Fruit fly (Drosophila melanogaster) whole organism, wandering third instar larva: ENCODE results near the gene RpL37A.

Source experiments
- Abd-B ChIP-seq: fragments of >200 bp; optimal IDR thresholded peaks from 2 replicates; lab custom pipeline; 2017; ENCODE audit warnings: missing biosample characterization, missing genetic modification characterization
- GATAd ChIP-seq: sonication (Bioruptor generic); optimal IDR thresholded peaks from 2 replicates; lab custom pipeline; 2016; ENCODE audit warnings: missing biosample characterization, missing genetic modification characterization
- Mio ChIP-seq: sonication (Bioruptor generic); optimal IDR thresholded peaks from 2 replicates; lab custom pipeline; 2016; ENCODE audit warnings: missing biosample characterization, missing genetic modification characterization
- OdsH ChIP-seq: fragments of 200-800 bp; sonication (Bioruptor generic); optimal IDR thresholded peaks from 2 replicates; lab custom pipeline; 2016; ENCODE audit warnings: missing biosample characterization, mild to moderate bottlenecking, missing genetic modification characterization
- dl ChIP-seq, 2 experiments: fragments of 175-275, 200-275 bp in 1 of 2; fragments of 200-275 bp in 1 of 2; sonication (Bioruptor generic); optimal IDR thresholded peaks; lab custom pipeline; 2018; ENCODE audit warnings: mild to moderate bottlenecking in 2 of 2, missing biosample characterization in 2 of 2, missing genetic modification characterization in 2 of 2, moderate library complexity in 2 of 2; ENCODE audit not compliant: partially characterized antibody in 2 of 2, insufficient read depth in 1 of 2
- h ChIP-seq: fragments of 200-800 bp; sonication (Bioruptor generic); optimal IDR thresholded peaks from 3 replicates; lab custom pipeline; 2016; ENCODE audit warnings: missing biosample characterization, mild to moderate bottlenecking, missing genetic modification characterization
- jim ChIP-seq: fragments of 175-275, 200-325 bp; sonication (Bioruptor generic); optimal IDR thresholded peaks from 2 replicates; lab custom pipeline; 2016; ENCODE audit warnings: missing biosample characterization, mild to moderate bottlenecking, missing genetic modification characterization
- lola ChIP-seq: fragments of >200 bp; optimal IDR thresholded peaks from 2 replicates; lab custom pipeline; 2017; ENCODE audit warnings: missing biosample characterization, missing genetic modification characterization
- pan ChIP-seq: fragments of >200 bp; optimal IDR thresholded peaks from 2 replicates; lab custom pipeline; 2017
- sage ChIP-seq: fragments of 200-800 bp; sonication (Bioruptor generic); optimal IDR thresholded peaks from 2 replicates; lab custom pipeline; 2016; ENCODE audit warnings: missing biosample characterization, mild to moderate bottlenecking, missing genetic modification characterization
- woc ChIP-seq: sonication (Bioruptor generic); optimal IDR thresholded peaks from 2 replicates; lab custom pipeline; 2016; ENCODE audit warnings: missing biosample characterization, mild to moderate bottlenecking, missing genetic modification characterization

DNA sequence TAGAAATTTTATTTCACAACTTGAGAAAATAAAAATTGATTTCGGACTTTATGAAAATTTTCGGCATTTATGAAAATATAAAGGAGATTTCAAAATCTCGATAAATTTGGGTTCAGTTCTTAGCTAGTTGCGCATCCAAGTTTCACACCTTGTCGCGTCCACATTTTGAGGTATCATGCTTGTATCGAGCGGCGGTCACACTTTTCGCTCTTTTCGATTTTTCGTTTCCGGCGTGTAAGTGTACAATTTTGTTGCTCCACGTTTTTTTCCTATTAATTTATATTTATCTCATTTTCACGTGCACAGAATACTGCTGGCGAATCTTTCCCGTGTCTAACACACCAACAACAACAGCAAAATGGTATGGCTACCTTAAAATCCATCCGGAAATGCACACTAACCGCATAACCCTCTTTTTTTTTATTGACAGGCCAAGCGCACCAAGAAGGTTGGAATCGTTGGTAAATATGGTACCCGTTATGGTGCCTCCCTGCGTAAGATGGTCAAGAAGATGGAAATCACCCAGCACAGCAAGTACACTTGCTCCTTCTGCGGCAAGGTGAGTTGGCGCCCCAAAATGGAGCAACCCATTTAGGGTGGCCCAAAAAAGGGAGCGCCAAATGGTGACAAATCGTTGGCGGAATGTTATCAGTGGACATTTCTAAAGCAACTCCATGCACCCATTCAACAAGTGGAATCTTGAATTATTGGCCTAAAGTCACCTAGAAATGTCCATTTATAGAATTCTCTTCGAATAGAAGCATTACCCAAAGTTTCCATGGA is at the start of gene RpL37A:
- TF ChIP-seq OdsH (GFP tag; lab: Kevin White, UChicago) (peak; percentile 31), pan (lab: Kevin White, UChicago) (no peak), dl (GFP tag; optimal IDR thresholded peaks at IDR 0.05; lab: Kevin White, UChicago; ENCODE audit: insufficient read depth in 1 of 2, partially characterized antibody in 2 of 2) (no peak), sage (GFP tag; lab: Kevin White, UChicago) (peak; percentile 73), GATAd (GFP tag; lab: Kevin White, UChicago) (no peak), Mio (GFP tag; lab: Kevin White, UChicago) (no peak), lola (GFP tag; lab: Kevin White, UChicago) (no peak), woc (no peak), Abd-B (GFP tag; lab: Kevin White, UChicago) (no peak), jim (GFP tag; lab: Kevin White, UChicago) (no peak), h (GFP tag; lab: Kevin White, UChicago) (peak; percentile 78)
